Fruit fly (Drosophila melanogaster) whole organism, embryonic: Measurements from ENCODE around the gene CG3165.

Experiments used
- Blimp-1 ChIP-seq: fragments of 200-800 bp; sonication (Bioruptor generic); optimal IDR thresholded peaks from 3 replicates; lab custom pipeline; 2018; ENCODE audit warnings: missing biosample characterization, missing genetic modification characterization, mild to moderate bottlenecking, moderate library complexity, missing genetic modification reagents
- CG10321 ChIP-seq: fragments of 200-800 bp; sonication (Bioruptor generic); IDR thresholded peaks from 2 replicates; pipeline ENCODE4 v1.3.6; 2022; ENCODE audit warnings: missing biosample characterization, missing genetic modification characterization
- CG10979 ChIP-seq: fragments of 200-800 bp; sonication (Bioruptor generic); optimal IDR thresholded peaks from 2 replicates; lab custom pipeline; 2018; ENCODE audit warnings: missing biosample characterization, mild to moderate bottlenecking, missing genetic modification characterization, moderate library complexity
- CG12769 ChIP-seq: fragments of 200-800 bp; sonication (Bioruptor generic); optimal IDR thresholded peaks from 2 replicates; lab custom pipeline; 2019; ENCODE audit warnings: missing biosample characterization, mild to moderate bottlenecking, missing genetic modification characterization, moderate library complexity
- CG13287 ChIP-seq: fragments of 200-800 bp; sonication (Bioruptor generic); IDR thresholded peaks from 2 replicates; pipeline ENCODE4 v1.3.6; 2022; ENCODE audit warnings: missing biosample characterization, missing genetic modification characterization; ENCODE audit not compliant: partially characterized antibody
- CG13424 ChIP-seq: fragments of 200-800 bp; sonication (Bioruptor generic); optimal IDR thresholded peaks from 2 replicates; lab custom pipeline; 2019; ENCODE audit warnings: missing biosample characterization, mild to moderate bottlenecking, missing genetic modification characterization, moderate library complexity
- CG13894 ChIP-seq: fragments of 200-800 bp; sonication (Bioruptor generic); optimal IDR thresholded peaks from 3 replicates; lab custom pipeline; 2018; ENCODE audit warnings: missing biosample characterization, mild to moderate bottlenecking, missing genetic modification characterization, moderate library complexity
- CG14441 ChIP-seq: fragments of 200-800 bp; sonication (Bioruptor generic); IDR thresholded peaks from 2 replicates; pipeline ENCODE4 v1.3.6; 2022; ENCODE audit warnings: missing biosample characterization, missing genetic modification characterization
- CG15269 ChIP-seq: fragments of 200-800 bp; sonication (Bioruptor generic); optimal IDR thresholded peaks from 2 replicates; lab custom pipeline; 2018; ENCODE audit warnings: missing biosample characterization, mild to moderate bottlenecking, missing genetic modification characterization, moderate library complexity
- CG17359 ChIP-seq: fragments of 200-800 bp; sonication (Bioruptor generic); optimal IDR thresholded peaks from 3 replicates; lab custom pipeline; 2018; ENCODE audit warnings: missing biosample characterization, mild to moderate bottlenecking, missing genetic modification characterization, moderate library complexity
- CG17802 ChIP-seq: fragments of 200-800 bp; sonication (Bioruptor generic); optimal IDR thresholded peaks from 2 replicates; lab custom pipeline; 2018; ENCODE audit warnings: missing biosample characterization, mild to moderate bottlenecking, missing genetic modification characterization, moderate library complexity
- CG31441 ChIP-seq: fragments of 200-800 bp; sonication (Bioruptor generic); IDR thresholded peaks from 2 replicates; pipeline ENCODE4 v1.3.6; 2022; ENCODE audit warnings: missing biosample characterization, missing genetic modification characterization
- CG34376 ChIP-seq: fragments of 200-800 bp; sonication (Bioruptor generic); optimal IDR thresholded peaks from 2 replicates; lab custom pipeline; 2018; ENCODE audit warnings: missing biosample characterization, mild to moderate bottlenecking, missing genetic modification characterization
- CG42726 ChIP-seq: fragments of 200-800 bp; sonication (Bioruptor generic); IDR thresholded peaks from 2 replicates; pipeline ENCODE4 v1.3.6; 2022; ENCODE audit warnings: missing biosample characterization, missing genetic modification characterization; ENCODE audit not compliant: partially characterized antibody
- CG7271 ChIP-seq: fragments of 200-800 bp; sonication (Bioruptor generic); optimal IDR thresholded peaks from 2 replicates; lab custom pipeline; 2018; ENCODE audit warnings: missing biosample characterization, mild to moderate bottlenecking, missing genetic modification characterization, moderate library complexity
- CG7745 ChIP-seq: fragments of 200-800 bp; sonication (Bioruptor generic); optimal IDR thresholded peaks from 2 replicates; lab custom pipeline; 2018; ENCODE audit warnings: missing biosample characterization, mild to moderate bottlenecking, missing genetic modification characterization, moderate library complexity
- CG9817 ChIP-seq: fragments of 200-800 bp; sonication (Bioruptor generic); optimal IDR thresholded peaks from 2 replicates; lab custom pipeline; 2018; ENCODE audit warnings: missing biosample characterization, mild to moderate bottlenecking, missing genetic modification characterization, moderate library complexity
- E2f1 ChIP-seq: fragments of 200-800 bp; sonication (Bioruptor generic); IDR thresholded peaks from 2 replicates; pipeline ENCODE4 v1.3.6; 2022; ENCODE audit warnings: missing biosample characterization, missing genetic modification characterization
- Ets65A ChIP-seq: fragments of 200-800 bp; sonication (Bioruptor generic); peaks from one replicate; lab custom pipeline; 2016; ENCODE audit warnings: missing biosample characterization, missing genetic modification characterization
- Lpt ChIP-seq: fragments of >200 bp; optimal IDR thresholded peaks from 2 replicates; lab custom pipeline; 2018; ENCODE audit warnings: missing biosample characterization, missing genetic modification characterization
- Med ChIP-seq: fragments of 200-800 bp; sonication (Bioruptor generic); peaks from one replicate; lab custom pipeline; 2016; ENCODE audit warnings: missing biosample characterization, missing genetic modification characterization, mild to moderate bottlenecking, inconsistent platforms, moderate library complexity
- Meics ChIP-seq: fragments of 200-800 bp; sonication (Bioruptor generic); optimal IDR thresholded peaks from 2 replicates; lab custom pipeline; 2017; ENCODE audit warnings: missing biosample characterization, mild to moderate bottlenecking, missing genetic modification characterization
- Nf-YA ChIP-seq: fragments of 200-800 bp; sonication (Bioruptor generic); IDR thresholded peaks from 2 replicates; pipeline ENCODE4 v1.3.6; 2022; ENCODE audit warnings: missing biosample characterization, missing genetic modification characterization
- NfI ChIP-seq: fragments of 200-800 bp; sonication (Bioruptor generic); optimal IDR thresholded peaks from 3 replicates; lab custom pipeline; 2018; ENCODE audit warnings: missing biosample characterization, mild to moderate bottlenecking, missing genetic modification characterization, moderate library complexity
- Oaz ChIP-seq: fragments of 200-800 bp; sonication (Bioruptor generic); IDR thresholded peaks from 2 replicates; pipeline ENCODE4 v1.3.6; 2022; ENCODE audit warnings: missing biosample characterization, missing genetic modification characterization
- PHDP ChIP-seq: fragments of 200-800 bp; sonication (Bioruptor generic); optimal IDR thresholded peaks from 3 replicates; lab custom pipeline; 2018; ENCODE audit warnings: missing biosample characterization, mild to moderate bottlenecking, missing genetic modification characterization, moderate library complexity
- YL-1 ChIP-seq: fragments of 200-800 bp; sonication (Bioruptor generic); optimal IDR thresholded peaks from 3 replicates; lab custom pipeline; 2017; ENCODE audit warnings: missing biosample characterization, mild to moderate bottlenecking, missing genetic modification characterization
- abd-A ChIP-seq: fragments of 200-800 bp; sonication (Bioruptor generic); optimal IDR thresholded peaks from 3 replicates; lab custom pipeline; 2019; ENCODE audit warnings: missing biosample characterization, mild to moderate bottlenecking, missing genetic modification characterization, moderate library complexity
- bab2 ChIP-seq: fragments of 200-800 bp; sonication (Bioruptor generic); optimal IDR thresholded peaks from 2 replicates; lab custom pipeline; 2016; ENCODE audit warnings: missing biosample characterization, missing genetic modification characterization
- btn ChIP-seq: fragments of 200-800 bp; sonication (Bioruptor generic); optimal IDR thresholded peaks from 2 replicates; lab custom pipeline; 2016; ENCODE audit warnings: missing biosample characterization, missing genetic modification characterization
- cad ChIP-seq: fragments of >200 bp; optimal IDR thresholded peaks from 2 replicates; lab custom pipeline; 2017; ENCODE audit warnings: missing biosample characterization, missing genetic modification characterization
- chinmo ChIP-seq: fragments of 200-800 bp; sonication (Bioruptor generic); IDR thresholded peaks from 4 replicates; pipeline ENCODE4 v1.3.6; 2022; ENCODE audit warnings: missing biosample characterization, missing genetic modification characterization; ENCODE audit not compliant: partially characterized antibody
- oc ChIP-seq: fragments of 200-800 bp; sonication (Bioruptor generic); optimal IDR thresholded peaks from 2 replicates; lab custom pipeline; 2018; ENCODE audit warnings: missing biosample characterization, mild to moderate bottlenecking, missing genetic modification characterization, moderate library complexity
- sd ChIP-seq: fragments of 200-800 bp; sonication (Bioruptor generic); optimal IDR thresholded peaks from 3 replicates; lab custom pipeline; 2018; ENCODE audit warnings: missing biosample characterization, mild to moderate bottlenecking, missing genetic modification characterization, moderate library complexity
- sens-2 ChIP-seq: fragments of 200-800 bp; sonication (Bioruptor generic); IDR thresholded peaks from 2 replicates; pipeline ENCODE4 v1.3.6; 2022; ENCODE audit warnings: missing biosample characterization, missing genetic modification characterization
- sqz ChIP-seq: fragments of 200-800 bp; sonication (Bioruptor generic); optimal IDR thresholded peaks from 3 replicates; lab custom pipeline; 2018; ENCODE audit warnings: missing biosample characterization, mild to moderate bottlenecking, missing genetic modification characterization
- tna ChIP-seq: fragments of 200-800 bp; sonication (Bioruptor generic); IDR thresholded peaks from 2 replicates; pipeline ENCODE4 v1.3.6; 2022; ENCODE audit warnings: missing biosample characterization, missing genetic modification characterization; ENCODE audit not compliant: partially characterized antibody
- vvl ChIP-seq: fragments of 200-800 bp; sonication (Bioruptor generic); IDR thresholded peaks from 2 replicates; pipeline ENCODE4 v1.3.6; 2022; ENCODE audit warnings: missing biosample characterization, missing genetic modification characterization
- zen ChIP-seq: fragments of 200-800 bp; sonication (Bioruptor generic); optimal IDR thresholded peaks from 3 replicates; lab custom pipeline; 2018; ENCODE audit warnings: missing biosample characterization, mild to moderate bottlenecking, missing genetic modification characterization, moderate library complexity
- zen2 ChIP-seq: fragments of 200-800 bp; sonication (Bioruptor generic); IDR thresholded peaks from 3 replicates; pipeline ENCODE4 v1.3.6; 2022; ENCODE audit warnings: missing biosample characterization, missing genetic modification characterization; ENCODE audit not compliant: partially characterized antibody

CG3165 gene

dm6 chr2L:3006194-3006593 lies 29.3 kb downstream of the CG3165 start:
- TF ChIP-seq CG7745 (tag; lab: Kevin White, UChicago) (peak; percentile 51), CG10321 (no peak), CG7271 (tag; lab: Kevin White, UChicago) (no peak), sens-2 (GFP tag; lab: Robert Waterston, UW) (no peak), CG31441 (GFP tag; lab: Robert Waterston, UW) (no peak), NfI (no peak), vvl (GFP tag; lab: Robert Waterston, UW) (peak; percentile 56), sd (tag; lab: Kevin White, UChicago) (peak; percentile 71), zen2 (GFP tag; lab: Robert Waterston, UW) (no peak), CG13894 (tag; lab: Kevin White, UChicago) (peak; percentile 39), Oaz (GFP tag; lab: Robert Waterston, UW) (no peak), CG34376 (GFP tag; lab: Kevin White, UChicago) (no peak), YL-1 (no peak), Blimp-1 (GFP tag; lab: Kevin White, UChicago) (peak; percentile 83), tna (GFP tag; lab: Robert Waterston, UW) (no peak), sqz (GFP tag; lab: Kevin White, UChicago) (no peak), btn (GFP tag; lab: Kevin White, UChicago) (no peak), CG13287 (GFP tag; lab: Robert Waterston, UW) (no peak), Meics (no peak), CG42726 (GFP tag; lab: Robert Waterston, UW) (no peak), Nf-YA (no peak), CG9817 (tag; lab: Kevin White, UChicago) (no peak), CG17802 (tag; lab: Kevin White, UChicago) (no peak), PHDP (tag; lab: Kevin White, UChicago) (no peak), CG13424 (tag; lab: Kevin White, UChicago) (no peak)

DNA sequence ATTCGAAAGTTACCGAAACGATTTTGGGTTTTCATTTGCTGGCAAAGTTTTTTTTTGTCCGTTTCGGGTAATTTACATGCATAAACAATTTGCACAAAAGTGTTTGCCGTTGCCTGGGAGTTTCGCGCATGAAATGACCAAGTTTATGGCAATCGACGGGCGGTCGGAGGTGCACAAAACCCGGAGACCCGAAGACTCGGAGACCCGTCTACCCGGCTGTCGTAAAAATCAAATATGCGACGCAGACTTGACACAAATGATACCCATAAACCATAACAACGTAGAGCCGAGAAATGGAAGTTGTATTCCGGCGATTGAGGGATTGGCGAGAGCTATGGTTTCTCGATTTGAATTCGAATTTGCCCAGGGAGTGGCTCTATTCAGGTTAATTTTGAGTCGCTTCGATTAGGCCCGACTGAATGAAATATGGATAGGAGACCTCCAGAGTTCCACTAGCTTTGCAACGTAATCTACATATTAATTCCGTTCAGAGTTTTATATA lies 30.1 kb downstream of the CG3165 start:
- TF ChIP-seq CG15269 (peak; percentile 32), CG10979 (tag; lab: Kevin White, UChicago) (no peak), cad (GFP tag; lab: Kevin White, UChicago) (peak; percentile 92), Ets65A (peak; percentile 11), CG13894 (tag; lab: Kevin White, UChicago) (peak; percentile 95), CG17359 (no peak), abd-A (tag; lab: Kevin White, UChicago) (peak; percentile 78), bab2 (GFP tag; lab: Kevin White, UChicago) (no peak), chinmo (GFP tag; lab: Robert Waterston, UW) (0 out of 4 replicates have a peak, but pooled peaks have one; percentile 21), CG12769 (tag; lab: Kevin White, UChicago) (peak; percentile 62), Med (peak; percentile 35), CG14441 (GFP tag; lab: Robert Waterston, UW) (no peak), oc (tag; lab: Kevin White, UChicago) (peak; percentile 49), Lpt (no peak), zen (peak; percentile 39), E2f1 (GFP tag; lab: Robert Waterston, UW) (no peak)
